Fruit fly (Drosophila melanogaster): ENCODE measurements around the gene chic.

DNA sequence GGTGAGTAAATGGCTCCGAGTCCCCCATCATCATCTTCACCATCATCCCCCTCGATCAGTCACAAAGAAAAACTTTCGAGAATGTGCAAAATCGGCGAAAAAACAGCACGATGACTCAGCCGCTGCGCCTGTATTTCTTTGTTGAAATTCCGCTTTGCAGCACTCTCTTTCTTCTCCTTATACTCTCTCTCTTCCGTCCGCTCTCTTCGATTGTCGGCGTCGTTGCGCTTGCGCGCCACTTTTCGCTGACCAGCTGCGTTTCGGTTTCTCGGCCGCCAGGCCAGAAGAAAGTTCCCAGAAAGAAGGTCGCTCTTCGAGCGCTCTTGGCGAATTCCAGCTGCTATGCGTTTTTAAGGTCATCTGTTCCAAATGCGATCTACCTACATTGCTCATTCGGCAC is 2.4 kb upstream of the chic start:
- TF ChIP-seq ttk (optimal IDR thresholded peaks at IDR 0.05) (no peak), Myc (optimal IDR thresholded peaks at IDR 0.05) (no peak), psq (optimal IDR thresholded peaks at IDR 0.05) (no peak), insv (optimal IDR thresholded peaks at IDR 0.05) (no peak), h (optimal IDR thresholded peaks at IDR 0.05) (no peak)
